Worm (Caenorhabditis elegans) whole organism, early embryonic: ENCODE measurements around the gene ZC443.3.

ENCODE experiments used
- F13C5.2 ChIP-seq: sonication (generic microtip); optimal IDR thresholded peaks from 2 replicates; lab custom pipeline; 2017; ENCODE audit warnings: mild to moderate bottlenecking, missing genetic modification characterization, inconsistent platforms, missing compliant biosample characterization
- aly-1 ChIP-seq: sonication (generic microtip); optimal IDR thresholded peaks from 2 replicates; lab custom pipeline; 2016; ENCODE audit warnings: missing genetic modification characterization, missing compliant biosample characterization
- ama-1 ChIP-seq: fragments of 150-350 bp; optimal IDR thresholded peaks from 2 replicates; lab custom pipeline; 2014

DNA sequence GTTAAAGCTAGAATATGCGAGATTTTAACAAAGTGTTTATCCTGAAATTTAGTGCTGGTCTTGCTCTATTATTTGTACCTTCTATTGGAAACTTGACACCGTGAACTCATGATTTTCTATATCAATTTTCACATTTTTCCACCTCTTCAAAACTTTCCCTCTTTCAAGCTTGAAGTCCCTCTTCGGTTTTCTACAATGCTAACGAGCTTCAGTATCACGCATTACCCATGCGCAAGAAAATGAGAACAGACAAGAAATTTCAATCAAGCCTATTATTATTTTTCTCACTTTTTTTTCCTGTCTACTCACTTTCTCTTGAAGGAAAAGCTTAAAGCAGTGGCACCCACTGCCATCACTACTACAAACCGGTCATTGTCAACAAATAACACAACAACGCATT, 2.1 kb downstream of the ZC443.3 start:
- no peak for TF ChIP-seq ama-1 (lab: Kevin White, UChicago)
- no peak for TF ChIP-seq aly-1 (tag; lab: Kevin White, UChicago)
- TF ChIP-seq F13C5.2 (tag; lab: Kevin White, UChicago), result no peak
